Fruit fly (Drosophila melanogaster) whole organism, adult: ENCODE measurements around the gene CG5783.
A peak's percentile ranks its signal among the peaks of the same experiment; 100 is the strongest.

Source experiments
- CG11617 ChIP-seq: fragments of 200-800 bp; sonication (Bioruptor generic); optimal IDR thresholded peaks from 2 replicates; lab custom pipeline; 2017; ENCODE audit warnings: mild to moderate bottlenecking, missing biosample characterization, missing genetic modification reagents, missing genetic modification characterization
- CG12768 ChIP-seq: fragments of 200-800 bp; sonication (Bioruptor generic); optimal IDR thresholded peaks from 2 replicates; lab custom pipeline; 2017; ENCODE audit warnings: missing biosample characterization, missing genetic modification characterization, mild to moderate bottlenecking, moderate library complexity, missing genetic modification reagents
- CG14711 ChIP-seq: fragments of 200-800 bp; sonication (Bioruptor generic); optimal IDR thresholded peaks from 2 replicates; lab custom pipeline; 2018; ENCODE audit warnings: missing biosample characterization, mild to moderate bottlenecking, missing genetic modification characterization, moderate library complexity
- CG33017 ChIP-seq: fragments of 200-800 bp; sonication (Bioruptor generic); optimal IDR thresholded peaks from 2 replicates; lab custom pipeline; 2018; ENCODE audit warnings: missing biosample characterization, mild to moderate bottlenecking, missing genetic modification characterization, moderate library complexity
- CG5204 ChIP-seq: fragments of 200-800 bp; sonication (Bioruptor generic); optimal IDR thresholded peaks from 2 replicates; lab custom pipeline; 2016; ENCODE audit warnings: missing biosample characterization, missing genetic modification characterization
- CG7101 ChIP-seq: fragments of 200-800 bp; sonication (Bioruptor generic); optimal IDR thresholded peaks from 2 replicates; lab custom pipeline; 2018; ENCODE audit warnings: missing biosample characterization, mild to moderate bottlenecking, missing genetic modification characterization, moderate library complexity
- Hr96 ChIP-seq: fragments of 200-800 bp; sonication (Bioruptor generic); optimal IDR thresholded peaks from 2 replicates; lab custom pipeline; 2016; ENCODE audit warnings: missing biosample characterization, missing genetic modification characterization
- kay ChIP-seq: fragments of 200-800 bp; sonication (Bioruptor generic); peaks from one replicate; lab custom pipeline; 2016; ENCODE audit warnings: missing biosample characterization, missing genetic modification characterization, borderline replicate concordance
- tj ChIP-seq: fragments of 200-800 bp; sonication (Bioruptor generic); optimal IDR thresholded peaks from 3 replicates; lab custom pipeline; 2017; ENCODE audit warnings: missing biosample characterization, mild to moderate bottlenecking, missing genetic modification characterization, moderate library complexity
- toe ChIP-seq: fragments of 200-800 bp; sonication (Bioruptor generic); optimal IDR thresholded peaks from 2 replicates; lab custom pipeline; 2016; ENCODE audit warnings: missing biosample characterization, missing genetic modification characterization

DNA sequence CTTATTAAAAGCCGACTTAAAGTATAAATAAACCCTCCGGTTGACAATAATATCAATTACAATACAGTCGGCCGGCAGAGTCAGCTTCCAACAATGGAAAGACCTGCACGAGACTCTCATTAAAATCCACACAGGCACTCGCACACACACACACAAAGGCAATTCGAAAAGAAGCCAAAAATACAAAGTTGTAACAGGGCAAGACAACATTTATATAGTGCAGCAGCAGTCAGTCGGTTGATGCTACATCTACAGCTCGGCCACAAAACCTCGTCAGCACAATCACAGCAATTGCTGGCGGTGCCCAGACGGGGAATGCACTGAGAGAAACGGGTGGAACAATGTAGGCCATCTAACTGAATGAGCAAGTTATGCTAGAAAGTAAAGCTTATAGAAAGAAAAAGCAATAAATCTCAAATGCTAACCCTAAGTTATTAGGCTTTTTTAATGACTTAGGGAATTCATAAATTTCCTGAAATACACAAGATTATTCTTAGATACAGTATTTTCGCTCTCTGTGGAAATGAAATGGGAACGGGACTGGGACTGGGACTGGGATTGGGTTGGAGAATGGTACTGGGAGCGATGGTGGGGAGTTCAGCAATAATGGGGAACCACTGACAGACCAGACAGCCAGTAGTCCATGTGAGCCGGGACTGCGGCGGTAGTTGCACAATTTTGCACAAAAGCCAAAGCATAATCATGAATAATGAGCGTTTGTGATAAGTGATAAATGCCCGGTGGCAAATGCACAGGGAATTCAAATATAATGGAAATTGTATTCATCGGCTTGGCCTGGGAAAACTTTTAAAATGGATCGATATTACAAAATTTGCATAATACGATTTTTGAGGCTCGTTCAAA, 34.2 kb upstream of the CG5783 start:
- TF ChIP-seq CG12768 (GFP tag; lab: Kevin White, UChicago) (peak; percentile 46), CG33017 (tag; lab: Kevin White, UChicago) (no peak), Hr96 (GFP tag; lab: Kevin White, UChicago) (peak; percentile 67), CG5204 (GFP tag; lab: Kevin White, UChicago) (peak; percentile 39), kay (no peak), CG14711 (tag; lab: Kevin White, UChicago) (peak; percentile 37), CG11617 (GFP tag; lab: Kevin White, UChicago) (peak; percentile 54), CG7101 (tag; lab: Kevin White, UChicago) (peak; percentile 42), tj (GFP tag; lab: Kevin White, UChicago) (peak; percentile 91), toe (peak; percentile 36)
